Worm (Caenorhabditis elegans): ENCODE data around the gene nex-1.
A peak's percentile ranks its signal among the peaks of the same experiment; 100 is the strongest.

The nex-1 gene

DNA sequence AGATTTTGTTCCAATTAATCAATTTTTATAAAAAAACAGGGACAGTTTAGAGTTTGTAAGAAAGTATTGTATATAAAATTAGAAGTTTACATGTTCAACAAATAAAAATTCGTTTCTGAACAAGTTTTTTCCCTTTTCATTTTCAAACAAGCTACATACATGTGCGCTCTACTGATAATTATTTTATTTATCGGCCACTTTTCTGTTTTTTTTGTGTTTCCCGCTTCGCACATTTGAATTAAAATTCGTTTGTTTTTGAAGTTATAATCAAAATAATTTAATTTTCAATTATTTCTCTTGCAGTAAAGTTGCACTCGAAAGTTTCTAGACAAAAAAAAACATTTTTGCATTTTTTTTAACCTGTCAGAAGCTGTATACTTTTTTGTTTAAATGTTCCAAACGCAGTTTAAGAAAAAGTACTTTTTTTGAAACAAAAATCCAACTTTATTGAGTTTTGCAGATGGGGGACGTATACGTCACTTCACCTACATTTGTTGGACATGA is 34.7 kb upstream of the nex-1 start, which contains the start of gene hira-1:
Gene hira-1, plus strand, starts transcription at position 454 of the 504 bp plus-strand sequence.
- TF ChIP-seq ceh-88 (GFP tag; IDR thresholded peaks at IDR 0.05) (no peak), dpl-1 (GFP tag; optimal IDR thresholded peaks at IDR 0.05) (peak; percentile 62 to 82 (median 63)), pag-3 (tag; optimal IDR thresholded peaks at IDR 0.05; ENCODE audit: borderline replicate concordance, insufficient read depth) (no peak), efl-1 (optimal IDR thresholded peaks at IDR 0.05) (peak; percentile 70 to 77), efl-1 (GFP tag; optimal IDR thresholded peaks at IDR 0.05 in 1 of 2) (peak; percentile 77 to 97), lsy-2 (tag; optimal IDR thresholded peaks at IDR 0.05) (peak; percentile 31 to 71), unc-62 (GFP tag; optimal IDR thresholded peaks at IDR 0.05) (no peak), hlh-4 (tag; optimal IDR thresholded peaks at IDR 0.05) (no peak), jun-1 (tag; optimal IDR thresholded peaks at IDR 0.05) (no peak), nhr-28 (tag; optimal IDR thresholded peaks at IDR 0.05) (no peak), ceh-90 (tag; optimal IDR thresholded peaks at IDR 0.05) (no peak), hlh-17 (GFP tag; optimal IDR thresholded peaks at IDR 0.05; ENCODE audit: borderline replicate concordance) (no peak), nhr-237 (tag; optimal IDR thresholded peaks at IDR 0.05) (no peak), ztf-11 (tag; optimal IDR thresholded peaks at IDR 0.05) (no peak), C04F5.9 (tag; optimal IDR thresholded peaks at IDR 0.05) (no peak), Y116A8C.19 (tag; optimal IDR thresholded peaks at IDR 0.05; ENCODE audit: borderline replicate concordance) (no peak), tlp-1 (tag; optimal IDR thresholded peaks at IDR 0.05) (no peak), unc-98 (GFP tag; IDR thresholded peaks at IDR 0.05) (no peak), elt-2 (tag; optimal IDR thresholded peaks at IDR 0.05) (no peak), unc-30 (tag; optimal IDR thresholded peaks at IDR 0.05) (no peak), ama-1 (optimal IDR thresholded peaks at IDR 0.05) (no peak), snu-23 (GFP tag; optimal IDR thresholded peaks at IDR 0.05) (peak; percentile 16), vab-15 (tag; optimal IDR thresholded peaks at IDR 0.05) (peak; percentile 12), ets-5 (GFP tag; IDR thresholded peaks at IDR 0.05) (no peak), nhr-85 (tag) (no peak), efl-3 (GFP tag; optimal IDR thresholded peaks at IDR 0.05) (no peak), lin-14 (GFP tag; optimal IDR thresholded peaks at IDR 0.05) (peak; percentile 21), zip-4 (GFP tag; optimal IDR thresholded peaks at IDR 0.05) (no peak), skn-1 (tag; optimal IDR thresholded peaks at IDR 0.05) (no peak), hpl-2 (GFP tag; optimal IDR thresholded peaks at IDR 0.05) (no peak), alr-1 (tag; optimal IDR thresholded peaks at IDR 0.05; ENCODE audit: borderline replicate concordance) (no peak), nhr-77 (tag; optimal IDR thresholded peaks at IDR 0.05) (no peak), mab-9 (GFP tag; IDR thresholded peaks at IDR 0.05) (no peak), ztf-4 (tag; optimal IDR thresholded peaks at IDR 0.05) (no peak), fkh-4 (tag; optimal IDR thresholded peaks at IDR 0.05; ENCODE audit: borderline replicate concordance) (no peak), tbx-2 (tag; optimal IDR thresholded peaks at IDR 0.05) (no peak), lin-35 (GFP tag; optimal IDR thresholded peaks at IDR 0.05) (peak; percentile 76 to 82), F16B12.6 (tag; optimal IDR thresholded peaks at IDR 0.05) (no peak), mep-1 (tag; optimal IDR thresholded peaks at IDR 0.05) (no peak), egl-13 (tag; optimal IDR thresholded peaks at IDR 0.05) (no peak), swsn-7 (tag; optimal IDR thresholded peaks at IDR 0.05) (no peak), nhr-12 (tag; optimal IDR thresholded peaks at IDR 0.05) (no peak), lin-15B (tag; optimal IDR thresholded peaks at IDR 0.05) (peak; percentile 62), blmp-1 (tag; optimal IDR thresholded peaks at IDR 0.05) (peak; percentile 43), xbp-1 (tag; optimal IDR thresholded peaks at IDR 0.05) (no peak), nhr-11 (tag; optimal IDR thresholded peaks at IDR 0.05) (no peak), C16A3.4 (tag; optimal IDR thresholded peaks at IDR 0.05) (peak; percentile 49)

All from whole organism, L1 larva.